Worm (Caenorhabditis elegans) whole organism, L1 larva: ENCODE data around the gene C36B7.6.
A peak's percentile ranks its signal among the peaks of the same experiment; 100 is the strongest.

Experiments used
- C16A3.4 ChIP-seq: fragments of 150-350 bp; optimal IDR thresholded peaks from 2 replicates; lab custom pipeline; 2014; ENCODE audit warnings: missing biosample characterization, missing genetic modification characterization
- aly-2 ChIP-seq: fragments of 150-350 bp; optimal IDR thresholded peaks from 2 replicates; lab custom pipeline; 2014; ENCODE audit warnings: missing biosample characterization, missing genetic modification characterization
- ama-1 ChIP-seq: fragments of 150-350 bp; optimal IDR thresholded peaks from 2 replicates; lab custom pipeline; 2014
- blmp-1 ChIP-seq: fragments of 150-350 bp; optimal IDR thresholded peaks from 2 replicates; lab custom pipeline; 2014; ENCODE audit warnings: missing biosample characterization, missing genetic modification characterization
- dsc-1 ChIP-seq: sonication (generic microtip); optimal IDR thresholded peaks from 2 replicates; lab custom pipeline; 2016; ENCODE audit warnings: mild to moderate bottlenecking, missing genetic modification characterization, missing compliant biosample characterization
- efl-1 ChIP-seq, 4 experiments: fragments of 150-350 bp; optimal IDR thresholded peaks in 3 of 4; peaks in 1 of 4; 1 replicate in 1 of 4; 2 replicates in 3 of 4; lab custom pipeline; 2014; ENCODE audit warnings: missing biosample characterization in 2 of 4, missing genetic modification characterization in 2 of 4, missing genetic modification reagents in 2 of 4
- efl-3 ChIP-seq: fragments of 200-800 bp; sonication (Bioruptor generic); optimal IDR thresholded peaks from 2 replicates; lab custom pipeline; 2018; ENCODE audit warnings: mild to moderate bottlenecking, missing genetic modification characterization, missing compliant biosample characterization
- egl-13 ChIP-seq: sonication (generic microtip); optimal IDR thresholded peaks from 2 replicates; lab custom pipeline; 2016; ENCODE audit warnings: missing genotype, missing genetic modification reagents, missing genetic modification characterization, missing compliant biosample characterization
- elt-2 ChIP-seq: sonication (generic microtip); optimal IDR thresholded peaks from 2 replicates; lab custom pipeline; 2016; ENCODE audit warnings: missing genetic modification characterization, mild to moderate bottlenecking, inconsistent platforms, missing compliant biosample characterization, missing genetic modification reagents
- fkh-4 ChIP-seq: sonication (generic microtip); optimal IDR thresholded peaks from 2 replicates; lab custom pipeline; 2016; ENCODE audit warnings: missing compliant biosample characterization, missing genetic modification characterization, borderline replicate concordance
- fkh-8 ChIP-seq: sonication (generic microtip); optimal IDR thresholded peaks from 2 replicates; lab custom pipeline; 2016; ENCODE audit warnings: mild to moderate bottlenecking, missing genetic modification characterization, missing compliant biosample characterization
- fos-1 ChIP-seq: fragments of 150-350 bp; optimal IDR thresholded peaks from 2 replicates; lab custom pipeline; 2014; ENCODE audit warnings: missing biosample characterization, missing genetic modification characterization
- hpl-2 ChIP-seq: fragments of 150-350 bp; optimal IDR thresholded peaks from 2 replicates; lab custom pipeline; 2014; ENCODE audit warnings: missing biosample characterization, missing genetic modification reagents, missing genetic modification characterization
- lin-14 ChIP-seq: fragments of 200-800 bp; sonication (Bioruptor generic); optimal IDR thresholded peaks from 2 replicates; lab custom pipeline; 2018; ENCODE audit warnings: mild to moderate bottlenecking, missing genetic modification characterization, moderate library complexity, missing compliant biosample characterization
- lin-35 ChIP-seq, 2 experiments: fragments of 150-350 bp; optimal IDR thresholded peaks; 2 replicates each; lab custom pipeline; 2014; ENCODE audit warnings: missing biosample characterization in 2 of 2, missing genetic modification characterization in 2 of 2, missing genetic modification reagents in 2 of 2
- lin-39 ChIP-seq: fragments of 150-350 bp; optimal IDR thresholded peaks from 2 replicates; lab custom pipeline; 2014; ENCODE audit warnings: missing biosample characterization, missing genetic modification reagents, missing genetic modification characterization
- lsy-2 ChIP-seq, 2 experiments: fragments of 150-350 bp; optimal IDR thresholded peaks; 2 replicates each; lab custom pipeline; 2014; ENCODE audit warnings: missing biosample characterization in 2 of 2, missing genetic modification characterization in 2 of 2
- nhr-12 ChIP-seq: sonication (generic microtip); optimal IDR thresholded peaks from 2 replicates; lab custom pipeline; 2017; ENCODE audit warnings: missing biosample characterization, missing genetic modification characterization
- nhr-19 ChIP-seq: fragments of 200-800 bp; sonication (Bioruptor generic); conservative IDR thresholded peaks from 2 replicates; pipeline ENCODE4 v1.3.6; 2022; ENCODE audit warnings: missing genetic modification characterization, missing compliant biosample characterization
- nhr-71 ChIP-seq: sonication (generic microtip); optimal IDR thresholded peaks from 2 replicates; lab custom pipeline; 2016; ENCODE audit warnings: mild to moderate bottlenecking, missing genetic modification characterization, moderate library complexity, missing compliant biosample characterization
- nhr-85 ChIP-seq: sonication (generic microtip); peaks from one replicate; lab custom pipeline; 2016; ENCODE audit warnings: missing genetic modification characterization, inconsistent platforms, missing compliant biosample characterization
- nhr-90 ChIP-seq: sonication (generic microtip); optimal IDR thresholded peaks from 2 replicates; lab custom pipeline; 2016; ENCODE audit warnings: mild to moderate bottlenecking, missing genetic modification characterization, missing compliant biosample characterization; ENCODE audit not compliant: poor library complexity
- rnt-1 ChIP-seq: sonication (generic microtip); optimal IDR thresholded peaks from 2 replicates; lab custom pipeline; 2016; ENCODE audit warnings: mild to moderate bottlenecking, missing genetic modification characterization, moderate library complexity, missing compliant biosample characterization
- unc-86 ChIP-seq: sonication (generic microtip); optimal IDR thresholded peaks from 2 replicates; lab custom pipeline; 2016; ENCODE audit warnings: missing genetic modification characterization, missing compliant biosample characterization
- vab-15 ChIP-seq: sonication (generic microtip); optimal IDR thresholded peaks from 2 replicates; lab custom pipeline; 2017; ENCODE audit warnings: missing genotype, mild to moderate bottlenecking, missing genetic modification characterization, missing compliant biosample characterization
- xbp-1 ChIP-seq: sonication (generic microtip); optimal IDR thresholded peaks from 2 replicates; lab custom pipeline; 2016; ENCODE audit warnings: missing genetic modification characterization, missing compliant biosample characterization
- zip-4 ChIP-seq: fragments of 200-800 bp; sonication (Bioruptor generic); optimal IDR thresholded peaks from 2 replicates; lab custom pipeline; 2018; ENCODE audit warnings: mild to moderate bottlenecking, missing genetic modification characterization, moderate library complexity, missing compliant biosample characterization
- ztf-4 ChIP-seq: fragments of 150-350 bp; optimal IDR thresholded peaks from 2 replicates; lab custom pipeline; 2014; ENCODE audit warnings: missing biosample characterization, missing genetic modification characterization

The C36B7.6 gene

DNA sequence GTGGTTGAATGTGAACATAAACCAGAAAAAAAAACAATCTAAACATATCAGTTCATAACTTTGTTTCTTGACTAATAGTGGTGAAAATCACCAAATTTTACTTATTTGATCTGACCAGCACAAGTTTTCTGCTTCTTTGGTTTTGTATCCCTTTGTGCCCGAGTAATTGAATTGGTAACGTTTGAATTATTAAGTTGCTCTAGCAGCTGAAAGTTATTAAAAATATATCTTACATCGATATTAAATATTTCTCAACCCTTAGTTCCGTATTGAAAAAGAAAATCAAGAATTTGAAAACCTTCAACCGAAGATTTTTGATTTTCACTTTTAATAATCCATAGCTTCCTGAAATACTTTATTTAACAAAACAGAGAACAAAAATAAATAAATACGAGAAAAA is 34.1 kb downstream of the C36B7.6 start:
- TF ChIP-seq C16A3.4 (tag; lab: Kevin White, UChicago) (no peak), efl-1 (optimal IDR thresholded peaks at IDR 0.05; lab: Kevin White, UChicago) (no peak), efl-1 (GFP tag; optimal IDR thresholded peaks at IDR 0.05 in 1 of 2; lab: Kevin White, UChicago) (peak in 1 of 2 experiments; percentile 75), xbp-1 (tag; lab: Kevin White, UChicago) (peak; percentile 50), aly-2 (peak; percentile 61), blmp-1 (tag; lab: Kevin White, UChicago) (no peak), nhr-85 (peak; percentile 8), nhr-71 (tag; lab: Kevin White, UChicago) (peak; percentile 23), unc-86 (no peak)

DNA sequence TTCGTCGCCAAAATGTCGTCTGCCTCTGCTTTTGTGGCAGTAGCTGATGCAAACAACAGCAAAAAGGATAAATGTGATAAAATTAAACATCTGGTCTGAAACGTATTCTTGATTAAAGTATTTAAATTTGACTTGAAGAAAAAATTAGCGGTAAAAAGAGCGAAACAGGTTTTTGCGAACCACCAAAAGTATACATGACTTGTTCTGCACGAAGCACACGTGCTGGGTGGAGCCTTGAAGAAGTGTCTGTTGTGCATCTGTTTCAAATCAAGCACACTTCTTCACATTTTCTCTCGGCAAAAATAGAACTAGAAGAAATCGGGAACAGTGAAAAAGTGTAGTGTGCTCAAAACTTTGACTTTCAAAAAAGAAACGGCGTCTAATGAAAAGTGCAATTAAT is 36.9 kb downstream of the C36B7.6 start, which contains the start of gene B0403.3:
TSS of gene B0403.3 (minus strand) at position 101 of the 400 bp plus-strand sequence.
- peak; percentile 29 for TF ChIP-seq fkh-4 (tag; lab: Kevin White, UChicago)
- TF ChIP-seq nhr-19 = no peak
- TF ChIP-seq rnt-1 (tag; lab: Kevin White, UChicago) = no peak
- TF ChIP-seq efl-1 (optimal IDR thresholded peaks at IDR 0.05; lab: Kevin White, UChicago) = no peak
- no peak for TF ChIP-seq efl-1 (GFP tag; optimal IDR thresholded peaks at IDR 0.05 in 1 of 2; lab: Kevin White, UChicago)
- no peak for TF ChIP-seq fkh-8 (tag; lab: Kevin White, UChicago)
- TF ChIP-seq efl-3 (GFP tag; lab: Kevin White, UChicago) = no peak
- peak; percentile 81 for TF ChIP-seq dsc-1 (tag; lab: Kevin White, UChicago)
- TF ChIP-seq vab-15 = no peak
- no peak for TF ChIP-seq hpl-2 (GFP tag; lab: Kevin White, UChicago)
- TF ChIP-seq egl-13 (tag; lab: Kevin White, UChicago) = no peak
- TF ChIP-seq zip-4 (GFP tag; lab: Kevin White, UChicago) = no peak
- no peak for TF ChIP-seq lsy-2 (tag; optimal IDR thresholded peaks at IDR 0.05; lab: Kevin White, UChicago)
- no peak for TF ChIP-seq lin-14 (GFP tag; lab: Kevin White, UChicago)
- TF ChIP-seq nhr-90 (tag; lab: Kevin White, UChicago) = no peak
- TF ChIP-seq lin-35 (GFP tag; optimal IDR thresholded peaks at IDR 0.05; lab: Kevin White, UChicago) = no peak
- no peak for TF ChIP-seq lin-39 (tag; lab: Kevin White, UChicago)
- TF ChIP-seq fos-1 (tag; lab: Kevin White, UChicago) = no peak

DNA sequence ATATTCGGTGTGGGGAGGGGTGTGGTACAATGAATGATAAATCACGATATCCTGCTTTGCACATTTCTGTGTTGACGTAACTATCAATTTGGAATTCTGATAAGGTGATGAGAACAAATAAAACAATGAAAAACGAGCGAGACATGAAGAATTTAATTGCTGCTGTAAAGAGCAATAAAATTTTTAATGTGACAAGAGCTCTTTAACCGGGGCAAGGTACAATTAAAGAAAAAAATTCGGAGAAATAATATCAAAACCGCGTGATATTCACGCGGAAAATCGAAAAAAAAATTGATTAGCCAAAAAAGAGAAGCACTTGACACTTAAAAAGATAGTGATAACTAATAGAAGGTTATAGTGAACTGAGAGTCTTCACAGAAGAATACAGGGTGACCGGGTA is 38.9 kb downstream of the C36B7.6 start:
- TF ChIP-seq ama-1 (lab: Kevin White, UChicago) (no peak), elt-2 (tag; lab: Kevin White, UChicago) (peak; percentile 40)

DNA sequence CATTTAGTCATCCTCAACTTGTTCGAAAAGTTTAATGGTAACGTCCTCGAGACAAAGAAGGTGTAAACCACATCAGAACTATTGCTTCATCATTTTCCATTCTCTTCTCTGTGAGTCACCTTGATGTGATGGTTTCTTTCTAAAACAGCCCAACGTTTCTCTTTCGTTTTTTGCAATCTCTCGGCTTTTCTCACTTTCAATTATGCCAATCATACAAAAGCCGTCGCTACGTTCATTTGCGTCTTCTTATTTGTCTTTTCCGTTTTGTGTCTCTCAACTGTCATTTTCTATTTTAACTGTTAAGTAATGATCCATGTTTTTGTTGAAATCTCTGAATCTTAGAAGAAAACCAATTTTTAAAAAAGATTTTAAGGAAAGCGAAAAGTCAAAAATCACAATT is 42.8 kb downstream of the C36B7.6 start, which contains the start of gene B0403.5:
TSS of gene B0403.5 (plus strand) at position 368 of the 400 bp plus-strand sequence.
- TF ChIP-seq blmp-1 (tag; lab: Kevin White, UChicago) (peak; percentile 55), ztf-4 (tag; lab: Kevin White, UChicago) (no peak), aly-2 (no peak)
- TF ChIP-seq, all 84 proteins: peak for 1

DNA sequence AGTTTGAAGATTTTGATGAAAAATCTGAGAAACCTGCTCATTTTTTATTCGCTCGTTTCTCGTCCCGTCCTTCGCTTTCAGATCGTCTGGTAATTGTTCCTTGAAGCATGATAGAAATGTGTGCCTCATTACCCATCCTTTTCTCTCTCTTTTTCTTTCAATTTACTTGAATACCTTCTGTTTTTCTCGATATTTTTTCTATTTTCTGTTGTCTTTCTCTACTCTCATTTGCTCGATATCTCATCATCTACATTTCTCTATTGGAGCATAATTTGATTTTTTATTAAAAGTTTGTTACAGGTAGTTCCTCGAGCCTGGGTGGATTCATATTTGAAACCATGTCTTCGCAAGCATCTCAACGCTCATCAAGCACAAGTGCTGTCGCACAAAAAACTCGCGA is 49.8 kb downstream of the C36B7.6 start, which contains the start of gene ubc-17:
TSS of gene ubc-17 (plus strand) at position 301 of the 400 bp plus-strand sequence.
- TF ChIP-seq lin-14 (GFP tag; lab: Kevin White, UChicago) (peak; percentile 9), nhr-12 (tag; lab: Kevin White, UChicago) (no peak)
